Fruit fly (Drosophila melanogaster) whole organism, embryonic: Measurements from ENCODE around the gene Klp61F.

Experiments
- Antp ChIP-seq: fragments of 200-800 bp; sonication (Bioruptor generic); optimal IDR thresholded peaks from 3 replicates; lab custom pipeline; 2016; ENCODE audit warnings: missing biosample characterization, missing genetic modification characterization
- CG10147 ChIP-seq: fragments of 200-800 bp; sonication (Bioruptor generic); optimal IDR thresholded peaks from 2 replicates; lab custom pipeline; 2019; ENCODE audit warnings: missing biosample characterization, mild to moderate bottlenecking, missing genetic modification characterization, moderate library complexity
- CG34376 ChIP-seq: fragments of 200-800 bp; sonication (Bioruptor generic); optimal IDR thresholded peaks from 2 replicates; lab custom pipeline; 2018; ENCODE audit warnings: missing biosample characterization, mild to moderate bottlenecking, missing genetic modification characterization
- CG7987 ChIP-seq: fragments of 200-800 bp; sonication (Bioruptor generic); optimal IDR thresholded peaks from 2 replicates; lab custom pipeline; 2018; ENCODE audit warnings: missing biosample characterization, mild to moderate bottlenecking, missing genetic modification characterization, moderate library complexity
- Fer3 ChIP-seq: fragments of 200-800 bp; sonication (Bioruptor generic); optimal IDR thresholded peaks from 2 replicates; lab custom pipeline; 2018; ENCODE audit warnings: missing biosample characterization, mild to moderate bottlenecking, missing genetic modification characterization, moderate library complexity
- NK7.1 ChIP-seq: fragments of 200-800 bp; sonication (Bioruptor generic); optimal IDR thresholded peaks from 3 replicates; lab custom pipeline; 2016; ENCODE audit warnings: missing biosample characterization, missing genetic modification characterization
- YL-1 ChIP-seq: fragments of 200-800 bp; sonication (Bioruptor generic); optimal IDR thresholded peaks from 3 replicates; lab custom pipeline; 2017; ENCODE audit warnings: missing biosample characterization, mild to moderate bottlenecking, missing genetic modification characterization
- ara ChIP-seq: fragments of 200-800 bp; sonication (Bioruptor generic); IDR thresholded peaks from 2 replicates; pipeline ENCODE4 v1.3.6; 2022; ENCODE audit warnings: missing biosample characterization, missing genetic modification characterization
- chinmo ChIP-seq: fragments of 200-800 bp; sonication (Bioruptor generic); IDR thresholded peaks from 4 replicates; pipeline ENCODE4 v1.3.6; 2022; ENCODE audit warnings: missing biosample characterization, missing genetic modification characterization; ENCODE audit not compliant: partially characterized antibody
- chn ChIP-seq: fragments of 200-800 bp; sonication (Bioruptor generic); optimal IDR thresholded peaks from 2 replicates; lab custom pipeline; 2016; ENCODE audit warnings: missing biosample characterization, missing genetic modification characterization
- hth ChIP-seq: fragments of >200 bp; optimal IDR thresholded peaks from 2 replicates; lab custom pipeline; 2017; ENCODE audit warnings: inconsistent platforms
- nau ChIP-seq: fragments of 200-800 bp; sonication (Bioruptor generic); optimal IDR thresholded peaks from 3 replicates; lab custom pipeline; 2017; ENCODE audit warnings: missing biosample characterization, mild to moderate bottlenecking, missing genetic modification characterization, missing genetic modification reagents
- vvl ChIP-seq: fragments of 200-800 bp; sonication (Bioruptor generic); IDR thresholded peaks from 2 replicates; pipeline ENCODE4 v1.3.6; 2022; ENCODE audit warnings: missing biosample characterization, missing genetic modification characterization
- wdn ChIP-seq: fragments of 200-800 bp; sonication (Bioruptor generic); IDR thresholded peaks from 2 replicates; pipeline ENCODE4 v1.3.6; 2022; ENCODE audit warnings: missing biosample characterization, missing genetic modification characterization

DNA sequence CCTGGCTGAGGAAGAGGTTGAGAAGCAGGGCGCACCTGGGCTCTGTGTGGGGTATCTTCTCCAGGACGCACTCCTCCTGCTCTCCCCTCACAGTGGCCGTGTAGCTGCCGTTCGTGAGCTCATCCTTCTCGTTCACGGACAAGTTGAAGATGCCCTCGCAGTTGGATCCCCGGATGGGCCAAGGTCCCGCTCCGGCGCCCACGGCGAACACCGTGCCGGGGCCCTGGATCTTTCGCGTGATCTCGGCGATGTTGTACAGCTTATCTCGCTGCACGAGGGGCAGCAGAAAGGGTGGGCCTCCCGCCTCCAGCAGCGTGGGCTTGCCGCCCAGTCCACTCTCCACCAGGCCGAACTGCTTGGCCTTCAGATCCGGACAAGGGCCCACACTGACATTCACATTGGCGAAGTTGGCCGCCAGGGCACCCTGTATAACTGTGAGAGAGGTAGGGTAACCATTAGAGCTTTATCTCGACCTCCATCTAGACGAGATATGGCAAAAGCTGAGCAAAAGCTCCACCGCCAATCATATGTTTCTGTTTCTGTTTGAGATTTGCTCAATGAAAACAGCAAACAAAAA, 41.8 kb downstream of the Klp61F start:
- TF ChIP-seq nau (no peak), CG34376 (no peak), chinmo (GFP tag; lab: Robert Waterston, UW) (peak; percentile 35; the same call in 1 of the 4 replicates), NK7.1 (GFP tag; lab: Kevin White, UChicago) (no peak), wdn (no peak), vvl (GFP tag; lab: Robert Waterston, UW) (peak; percentile 25; the same call in 1 of the 2 replicates), Fer3 (tag; lab: Kevin White, UChicago) (no peak), chn (GFP tag; lab: Kevin White, UChicago) (no peak), CG10147 (GFP tag; lab: Kevin White, UChicago) (no peak), hth (lab: Kevin White, UChicago) (no peak), YL-1 (GFP tag; lab: Kevin White, UChicago) (no peak), CG7987 (GFP tag; lab: Kevin White, UChicago) (no peak), ara (GFP tag; lab: Robert Waterston, UW) (no peak), Antp (GFP tag; lab: Kevin White, UChicago) (no peak)
